Worm (Caenorhabditis elegans) whole organism, midembryonic: ENCODE measurements around the gene str-193.

ENCODE experiments used
- T22C8.4 ChIP-seq: fragments of 200-800 bp; sonication (Bioruptor generic); IDR thresholded peaks from 2 replicates; pipeline ENCODE4 v1.3.6; 2022; ENCODE audit warnings: missing genetic modification characterization, missing compliant biosample characterization
- cog-1 ChIP-seq: sonication (generic microtip); optimal IDR thresholded peaks from 2 replicates; lab custom pipeline; 2016; ENCODE audit warnings: missing genetic modification characterization, missing compliant biosample characterization
- flt-1 ChIP-seq: fragments of 200-800 bp; sonication (Bioruptor generic); IDR thresholded peaks from 2 replicates; pipeline ENCODE4 v1.3.6; 2022; ENCODE audit warnings: missing genetic modification characterization, missing compliant biosample characterization
- med-1 ChIP-seq: sonication (generic microtip); optimal IDR thresholded peaks from 2 replicates; lab custom pipeline; 2017; ENCODE audit warnings: missing genetic modification characterization, mild to moderate bottlenecking, missing compliant biosample characterization, antibody characterized with exemption, missing genetic modification reagents; ENCODE audit not compliant: insufficient read depth
- ref-1 ChIP-seq: fragments of 200-800 bp; sonication (Bioruptor generic); conservative IDR thresholded peaks from 2 replicates; pipeline ENCODE4 v1.3.6; 2022; ENCODE audit warnings: missing genetic modification reagents, missing genetic modification characterization, missing compliant biosample characterization
- tab-1 ChIP-seq: fragments of 200-800 bp; sonication (Bioruptor generic); IDR thresholded peaks from 2 replicates; pipeline ENCODE4 v1.3.6; 2022; ENCODE audit warnings: missing genetic modification characterization, missing compliant biosample characterization
- ztf-23 ChIP-seq: fragments of 200-800 bp; sonication (Bioruptor generic); IDR thresholded peaks from 2 replicates; pipeline ENCODE4 v1.3.6; 2022; ENCODE audit warnings: missing genetic modification reagents, missing genetic modification characterization, missing compliant biosample characterization
- ztf-29 ChIP-seq: fragments of 200-800 bp; sonication (Bioruptor generic); IDR thresholded peaks from 2 replicates; pipeline ENCODE4 v1.3.6; 2022; ENCODE audit warnings: missing genetic modification reagents, missing genetic modification characterization, missing compliant biosample characterization

DNA sequence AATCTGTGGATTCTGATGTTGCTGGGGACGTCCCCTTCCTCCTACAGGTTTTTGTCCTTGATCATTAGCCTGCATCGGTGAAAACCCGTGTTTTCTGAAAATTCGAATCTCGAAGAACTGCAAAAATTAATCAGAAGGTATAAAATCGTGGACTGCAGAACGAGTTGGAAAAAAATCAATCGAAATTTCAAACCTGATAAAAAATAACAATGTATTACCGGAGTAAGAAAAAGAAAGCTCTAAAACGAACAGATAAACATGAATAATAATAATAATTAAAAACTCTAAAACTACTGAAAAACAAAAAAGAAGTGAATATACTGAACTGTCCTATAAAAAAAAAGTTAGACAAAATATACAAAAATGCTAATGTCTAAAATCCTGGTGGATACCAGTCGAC is 38.7 kb downstream of the str-193 start, which contains the start of gene F46B6.5:
- no peak for TF ChIP-seq ztf-29 (GFP tag; lab: Robert Waterston, UW)
- TF ChIP-seq ztf-23 = no peak
- TF ChIP-seq T22C8.4 (GFP tag; lab: Robert Waterston, UW) = no peak
- TF ChIP-seq flt-1 (GFP tag; lab: Robert Waterston, UW) = no peak
- no peak for TF ChIP-seq cog-1 (tag; lab: Kevin White, UChicago)
- TF ChIP-seq tab-1 (GFP tag; lab: Robert Waterston, UW) = no peak
- no peak for TF ChIP-seq ref-1 (GFP tag; lab: Robert Waterston, UW)
- no peak for TF ChIP-seq med-1 (GFP tag; lab: Kevin White, UChicago)
